Fruit fly (Drosophila melanogaster): ENCODE data around the gene CG9922.

CG9922 gene

dm6 chr3R:14052182-14053036 lies 16.2 kb upstream of the CG9922 start (continued):
- peak; percentile 59 for TF ChIP-seq CG8281 (tag; optimal IDR thresholded peaks at IDR 0.05)
- TF ChIP-seq grn (GFP tag; optimal IDR thresholded peaks at IDR 0.05): no peak
- TF ChIP-seq psq (GFP tag; optimal IDR thresholded peaks at IDR 0.05): peak; percentile 70
- peak; percentile 79 for TF ChIP-seq Hr3 (GFP tag; optimal IDR thresholded peaks at IDR 0.05)
- peak; percentile 76 for TF ChIP-seq Ravus (GFP tag; IDR thresholded peaks at IDR 0.05)
- TF ChIP-seq CG6654 (GFP tag; optimal IDR thresholded peaks at IDR 0.05): peak; percentile 58
- TF ChIP-seq br (optimal IDR thresholded peaks at IDR 0.05): no peak
- TF ChIP-seq nerfin-2 (GFP tag; IDR thresholded peaks at IDR 0.05; ENCODE audit: partially characterized antibody): no peak
- TF ChIP-seq Ets65A (GFP tag): peak; percentile 92
- no peak for TF ChIP-seq ato (GFP tag; IDR thresholded peaks at IDR 0.05; ENCODE audit: partially characterized antibody)
- no peak for TF ChIP-seq CG14860 (GFP tag; IDR thresholded peaks at IDR 0.05; ENCODE audit: partially characterized antibody)
- peak; percentile 87 for TF ChIP-seq seq (GFP tag; IDR thresholded peaks at IDR 0.05)
- no peak for TF ChIP-seq Dfd (GFP tag; optimal IDR thresholded peaks at IDR 0.05)
- peak; percentile 92 for TF ChIP-seq CG31224 (GFP tag; IDR thresholded peaks at IDR 0.05)
- TF ChIP-seq ttk (GFP tag; IDR thresholded peaks at IDR 0.05): peak; percentile 33
- TF ChIP-seq CG10147 (GFP tag; optimal IDR thresholded peaks at IDR 0.05): peak; percentile 89
- TF ChIP-seq CG1603 (tag; optimal IDR thresholded peaks at IDR 0.05): peak; percentile 56
- TF ChIP-seq CG1647 (GFP tag; optimal IDR thresholded peaks at IDR 0.05): peak; percentile 81
- TF ChIP-seq B-H2 (GFP tag; optimal IDR thresholded peaks at IDR 0.05): peak; percentile 57
- peak; percentile 47 for TF ChIP-seq CG3407 (GFP tag; optimal IDR thresholded peaks at IDR 0.05)
- peak; percentile 12 for TF ChIP-seq tup (GFP tag; optimal IDR thresholded peaks at IDR 0.05)
- peak; percentile 29 to 79 for TF ChIP-seq Trl (optimal IDR thresholded peaks at IDR 0.05)
- TF ChIP-seq Trl (GFP tag; optimal IDR thresholded peaks at IDR 0.05): peak; percentile 75
- no peak for TF ChIP-seq usp (GFP tag; optimal IDR thresholded peaks at IDR 0.05)
- peak; percentile 77 for TF ChIP-seq da (GFP tag; optimal IDR thresholded peaks at IDR 0.05)
- no peak for TF ChIP-seq Nf-YA (GFP tag; IDR thresholded peaks at IDR 0.05)
- TF ChIP-seq bigmax (GFP tag; optimal IDR thresholded peaks at IDR 0.05): no peak
- TF ChIP-seq pfk (GFP tag; optimal IDR thresholded peaks at IDR 0.05): peak; percentile 96
- peak; percentile 85 for TF ChIP-seq cwo (GFP tag; optimal IDR thresholded peaks at IDR 0.05)
- no peak for TF ChIP-seq CG9797 (GFP tag; optimal IDR thresholded peaks at IDR 0.05)
- no peak for TF ChIP-seq Kr (GFP tag; optimal IDR thresholded peaks at IDR 0.05)
- no peak for TF ChIP-seq sens-2 (GFP tag; IDR thresholded peaks at IDR 0.05)
- TF ChIP-seq Usf (GFP tag; optimal IDR thresholded peaks at IDR 0.05): peak; percentile 58
- no peak for TF ChIP-seq MESR4 (GFP tag; optimal IDR thresholded peaks at IDR 0.05)
- TF ChIP-seq Rx (GFP tag; IDR thresholded peaks at IDR 0.05): no peak
- TF ChIP-seq fru (optimal IDR thresholded peaks at IDR 0.05): no peak
- peak; percentile 77 for TF ChIP-seq CG11398 (GFP tag; optimal IDR thresholded peaks at IDR 0.05)
- peak; percentile 73; the same call in 1 of the 2 replicates for TF ChIP-seq CG14667 (GFP tag; IDR thresholded peaks at IDR 0.05)
- TF ChIP-seq vvl (GFP tag; IDR thresholded peaks at IDR 0.05): peak; percentile 78; the same call in 1 of the 2 replicates
- no peak for TF ChIP-seq CkIIα-i1 (GFP tag; IDR thresholded peaks at IDR 0.05)
- TF ChIP-seq CG9437 (GFP tag; optimal IDR thresholded peaks at IDR 0.05): peak; percentile 48
- no peak for TF ChIP-seq chm (GFP tag; IDR thresholded peaks at IDR 0.05)
- TF ChIP-seq Dip3 (GFP tag; optimal IDR thresholded peaks at IDR 0.05): peak; percentile 89
- TF ChIP-seq CG32772 (GFP tag; IDR thresholded peaks at IDR 0.05): peak; percentile 77
- TF ChIP-seq Bdp1 (GFP tag; optimal IDR thresholded peaks at IDR 0.05): peak; percentile 70
- TF ChIP-seq CG10565 (GFP tag; optimal IDR thresholded peaks at IDR 0.05): no peak
- peak; percentile 67 for TF ChIP-seq E2f2 (GFP tag; IDR thresholded peaks at IDR 0.05)
- TF ChIP-seq CG2199 (GFP tag; IDR thresholded peaks at IDR 0.05): no peak
- TF ChIP-seq Med (GFP tag): peak; percentile 98
- TF ChIP-seq Xbp1 (GFP tag; optimal IDR thresholded peaks at IDR 0.05): peak; percentile 80
- TF ChIP-seq B-H1 (GFP tag; IDR thresholded peaks at IDR 0.05): peak; percentile 78
